Fruit fly (Drosophila melanogaster): ENCODE results near the gene CG18273.

DNA sequence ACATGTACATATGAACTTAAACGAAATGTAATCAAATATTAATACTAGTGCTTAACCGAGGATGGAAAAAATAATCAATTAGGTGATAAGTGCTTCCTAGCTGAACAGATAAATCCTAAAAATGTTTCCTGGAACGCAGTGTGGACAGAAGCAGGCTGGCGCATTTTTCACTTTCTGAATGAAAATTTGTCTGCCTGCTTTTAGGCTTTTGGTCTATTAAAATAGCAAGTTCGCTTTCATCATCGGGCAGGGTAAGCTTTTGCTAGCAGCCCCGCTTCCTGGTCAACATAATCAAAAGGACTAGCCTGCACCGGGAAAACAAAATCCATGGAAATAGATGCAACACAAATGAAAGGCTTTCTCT lies 6.8 kb upstream of the CG18273 start:
- TF ChIP-seq rn (GFP tag; IDR thresholded peaks at IDR 0.05) (no peak), CG8301 (tag; optimal IDR thresholded peaks at IDR 0.05) (no peak), CG17806 (tag; optimal IDR thresholded peaks at IDR 0.05) (no peak)

All from whole organism, pupa.